Worm (Caenorhabditis elegans): ENCODE results near the gene twk-33.

The twk-33 gene

ce11 chrV:17673343-17673742, 40.8 kb downstream of the twk-33 start, which contains the start of gene str-93:
Gene str-93, minus strand, starts transcription at chrV:17673443.
- TF ChIP-seq C34F6.9 (tag; optimal IDR thresholded peaks at IDR 0.05) = no peak

- TF ChIP-seq zag-1 (tag; optimal IDR thresholded peaks at IDR 0.05) (no peak), C34F6.9 (tag; optimal IDR thresholded peaks at IDR 0.05) (no peak), nhr-25 (tag; optimal IDR thresholded peaks at IDR 0.05) (no peak), Y55F3AM.14 (GFP tag; optimal IDR thresholded peaks at IDR 0.05) (no peak), egl-27 (tag; optimal IDR thresholded peaks at IDR 0.05) (no peak), F13H6.1 (tag; optimal IDR thresholded peaks at IDR 0.05) (no peak), lin-11 (tag; optimal IDR thresholded peaks at IDR 0.05) (no peak)
These were observed 45.6 kb downstream of the twk-33 start, which contains the start of gene str-89 for ce11 chrV:17668531-17668930. Gene str-89, plus strand, starts transcription at chrV:17668831.

ce11 chrV:17667676-17668075, 46.5 kb downstream of the twk-33 start, which contains the start of gene F59A1.12:
Gene F59A1.12, minus strand, starts transcription at chrV:17667776.
- no peak for TF ChIP-seq nhr-21 (tag; optimal IDR thresholded peaks at IDR 0.05)
- TF ChIP-seq elt-1 (tag; optimal IDR thresholded peaks at IDR 0.05) = no peak
- no peak for TF ChIP-seq egl-27 (tag; optimal IDR thresholded peaks at IDR 0.05)
- TF ChIP-seq unc-39 (tag; optimal IDR thresholded peaks at IDR 0.05) = no peak
- TF ChIP-seq F13H6.1 (tag; optimal IDR thresholded peaks at IDR 0.05) = no peak
- no peak for TF ChIP-seq lsy-2 (tag; optimal IDR thresholded peaks at IDR 0.05)
- TF ChIP-seq lin-11 (tag; optimal IDR thresholded peaks at IDR 0.05) = no peak
- no peak for TF ChIP-seq nhr-12 (tag; optimal IDR thresholded peaks at IDR 0.05)
- no peak for TF ChIP-seq Y55F3AM.14 (GFP tag; optimal IDR thresholded peaks at IDR 0.05)
- TF ChIP-seq mdl-1 (tag; optimal IDR thresholded peaks at IDR 0.05) = no peak
- TF ChIP-seq dmd-4 (tag; optimal IDR thresholded peaks at IDR 0.05) = no peak

ce11 chrV:17665906-17666305, 48.3 kb downstream of the twk-33 start, which contains the start of gene F59A1.11:
Gene F59A1.11, minus strand, starts transcription at chrV:17666006.
- no peak for TF ChIP-seq ama-1 (optimal IDR thresholded peaks at IDR 0.05)
- TF ChIP-seq sma-9 (GFP tag; optimal IDR thresholded peaks at IDR 0.05) = no peak
- no peak for TF ChIP-seq sma-9 (tag; optimal IDR thresholded peaks at IDR 0.05)
- TF ChIP-seq lin-39 (tag; optimal IDR thresholded peaks at IDR 0.05) = no peak
- no peak for TF ChIP-seq peb-1 (tag; optimal IDR thresholded peaks at IDR 0.05)
- TF ChIP-seq R02D3.7 (tag; optimal IDR thresholded peaks at IDR 0.05) = no peak
- no peak for TF ChIP-seq nhr-21 (tag; optimal IDR thresholded peaks at IDR 0.05)
- TF ChIP-seq skn-1 (tag; optimal IDR thresholded peaks at IDR 0.05) = no peak
- TF ChIP-seq nhr-10 (tag; optimal IDR thresholded peaks at IDR 0.05) = no peak
- no peak for TF ChIP-seq zag-1 (tag; optimal IDR thresholded peaks at IDR 0.05)
- no peak for TF ChIP-seq aly-2 (tag; optimal IDR thresholded peaks at IDR 0.05)
- TF ChIP-seq elt-1 (tag; optimal IDR thresholded peaks at IDR 0.05) = no peak
- no peak for TF ChIP-seq unc-62 (GFP tag; optimal IDR thresholded peaks at IDR 0.05)
- no peak for TF ChIP-seq lin-11 (tag; optimal IDR thresholded peaks at IDR 0.05)
- no peak for TF ChIP-seq ztf-4 (tag; optimal IDR thresholded peaks at IDR 0.05)
- no peak for TF ChIP-seq alr-1 (tag; optimal IDR thresholded peaks at IDR 0.05)
- no peak for TF ChIP-seq sem-4 (tag; optimal IDR thresholded peaks at IDR 0.05)
- no peak for TF ChIP-seq lin-13 (GFP tag; optimal IDR thresholded peaks at IDR 0.05)
- TF ChIP-seq nhr-11 (tag; optimal IDR thresholded peaks at IDR 0.05) = no peak
- TF ChIP-seq nhr-237 (tag; optimal IDR thresholded peaks at IDR 0.05) = no peak
- TF ChIP-seq ZK546.5 (tag; optimal IDR thresholded peaks at IDR 0.05) = no peak

ce11 chrV:17664367-17664766, 49.8 kb downstream of the twk-33 start:
- TF ChIP-seq peb-1 (tag; optimal IDR thresholded peaks at IDR 0.05) = no peak
- no peak for TF ChIP-seq lin-11 (tag; optimal IDR thresholded peaks at IDR 0.05)
- no peak for TF ChIP-seq unc-62 (GFP tag; optimal IDR thresholded peaks at IDR 0.05)
- TF ChIP-seq gmeb-1 (tag; optimal IDR thresholded peaks at IDR 0.05) = no peak
- no peak for TF ChIP-seq egl-27 (tag; optimal IDR thresholded peaks at IDR 0.05)
- TF ChIP-seq nhr-10 (tag; optimal IDR thresholded peaks at IDR 0.05) = no peak
- no peak for TF ChIP-seq nhr-25 (tag; optimal IDR thresholded peaks at IDR 0.05)
- no peak for TF ChIP-seq nhr-21 (tag; optimal IDR thresholded peaks at IDR 0.05)
- TF ChIP-seq dmd-4 (tag; optimal IDR thresholded peaks at IDR 0.05) = no peak
- no peak for TF ChIP-seq sem-4 (tag; optimal IDR thresholded peaks at IDR 0.05)
- TF ChIP-seq alr-1 (tag; optimal IDR thresholded peaks at IDR 0.05) = no peak
- no peak for TF ChIP-seq Y55F3AM.14 (GFP tag; optimal IDR thresholded peaks at IDR 0.05)
- TF ChIP-seq skn-1 (tag; optimal IDR thresholded peaks at IDR 0.05) = no peak
- TF ChIP-seq fos-1 (tag; optimal IDR thresholded peaks at IDR 0.05) = no peak

- TF ChIP-seq unc-62 (GFP tag; optimal IDR thresholded peaks at IDR 0.05) = no peak
- no peak for TF ChIP-seq elt-1 (tag; optimal IDR thresholded peaks at IDR 0.05)
- TF ChIP-seq skn-1 (tag; optimal IDR thresholded peaks at IDR 0.05) = no peak
- peak; percentile 83 for TF ChIP-seq fos-1 (tag; optimal IDR thresholded peaks at IDR 0.05)
- TF ChIP-seq nhr-129 (tag; optimal IDR thresholded peaks at IDR 0.05) = no peak
- peak; percentile 35 for TF ChIP-seq crh-2 (tag; optimal IDR thresholded peaks at IDR 0.05)
- TF ChIP-seq sma-9 (GFP tag; optimal IDR thresholded peaks at IDR 0.05) = peak; percentile 70
- TF ChIP-seq sma-9 (tag; optimal IDR thresholded peaks at IDR 0.05) = no peak
These were observed 51.9 kb downstream of the twk-33 start for ce11 chrV:17662260-17662659.
